Worm (Caenorhabditis elegans): Measurements from ENCODE around the gene kin-9.

The kin-9 gene

DNA sequence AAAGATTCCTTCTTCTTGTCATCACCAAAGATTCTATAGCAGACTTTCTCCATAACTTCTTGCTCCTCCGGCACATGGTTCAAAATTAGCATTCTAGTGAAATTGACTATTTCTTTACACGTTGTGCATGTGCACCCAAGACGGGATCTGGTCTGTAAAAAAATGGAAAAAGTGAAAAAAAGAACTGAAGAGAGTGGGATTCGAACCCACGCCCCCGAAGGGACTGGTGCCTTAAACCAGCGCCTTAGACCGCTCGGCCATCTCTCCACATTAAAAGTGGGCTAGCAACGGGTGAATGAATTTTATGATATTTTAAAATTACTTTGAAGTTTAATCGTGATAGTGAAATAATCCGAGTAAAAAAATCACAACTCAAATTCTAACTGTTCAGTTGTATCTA is 14.7 kb upstream of the kin-9 start:
- no peak for TF ChIP-seq dao-5 (tag; optimal IDR thresholded peaks at IDR 0.05)
- no peak for TF ChIP-seq W03F9.2 (tag; optimal IDR thresholded peaks at IDR 0.05)

DNA sequence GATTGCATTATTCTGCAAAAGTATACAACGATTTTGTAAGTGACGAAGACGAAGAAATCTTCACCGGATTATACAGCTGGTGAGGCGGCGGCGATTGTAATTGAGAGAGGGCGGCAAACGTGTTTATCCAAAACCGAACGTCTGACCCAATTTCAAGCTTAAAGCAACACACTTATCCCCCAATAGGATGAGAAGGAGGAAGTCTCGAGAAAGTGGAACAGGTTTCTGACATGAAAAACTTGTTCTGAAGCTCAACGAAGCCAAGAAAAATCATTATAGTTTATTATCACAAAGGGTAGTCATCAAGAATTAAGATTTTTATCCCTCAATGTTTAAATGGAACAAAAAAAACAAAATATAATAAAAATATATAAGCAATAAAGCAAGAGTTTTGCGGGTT is 14.1 kb upstream of the kin-9 start, which contains the start of gene spp-13:
Gene spp-13, minus strand, starts transcription at position 143 of the 400 bp plus-strand sequence.
- TF ChIP-seq him-1 (tag; optimal IDR thresholded peaks at IDR 0.05), result no peak
- no peak for TF ChIP-seq dao-5 (tag; optimal IDR thresholded peaks at IDR 0.05)
- TF ChIP-seq W03F9.2 (tag; optimal IDR thresholded peaks at IDR 0.05), result no peak

DNA sequence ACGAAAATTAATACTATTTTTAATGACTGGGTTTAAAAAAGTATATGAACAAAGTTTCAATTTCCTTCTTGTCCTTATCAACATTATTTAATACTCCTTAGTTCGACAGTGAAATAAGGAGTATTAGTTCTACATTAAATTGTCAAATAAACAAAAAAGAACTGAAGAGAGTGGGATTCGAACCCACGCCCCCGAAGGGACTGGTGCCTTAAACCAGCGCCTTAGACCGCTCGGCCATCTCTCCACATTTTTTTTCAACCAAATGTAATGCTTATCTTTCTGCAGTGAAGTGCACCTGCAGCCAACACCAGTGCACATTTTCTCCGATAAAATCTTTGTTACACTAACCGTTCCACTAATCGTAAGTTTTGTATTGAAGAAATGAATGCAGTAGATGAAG is 13.2 kb upstream of the kin-9 start:
- TF ChIP-seq W03F9.2 (tag; optimal IDR thresholded peaks at IDR 0.05), result no peak
- no peak for TF ChIP-seq him-1 (tag; optimal IDR thresholded peaks at IDR 0.05)
- TF ChIP-seq dao-5 (tag; optimal IDR thresholded peaks at IDR 0.05), result no peak

DNA sequence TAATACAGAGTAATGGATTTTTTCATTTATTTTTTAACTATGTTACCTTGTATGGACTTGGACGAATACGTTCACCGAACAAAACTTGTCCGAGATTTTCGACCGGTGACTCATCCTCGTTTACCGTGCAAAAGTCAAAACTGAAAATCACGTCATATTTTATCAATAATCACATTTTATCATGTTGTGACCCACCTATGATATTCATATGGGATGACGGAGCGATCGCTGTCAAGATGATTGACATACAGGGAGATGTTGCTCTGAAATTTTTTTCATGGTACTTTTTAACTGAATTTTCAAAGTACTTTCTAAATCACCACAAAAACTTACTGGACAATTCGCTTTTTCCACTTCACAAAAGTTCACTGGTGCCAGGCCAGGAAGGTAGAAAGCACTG is 10.9 kb upstream of the kin-9 start:
- TF ChIP-seq W03F9.2 (tag; optimal IDR thresholded peaks at IDR 0.05) (no peak), him-1 (tag; optimal IDR thresholded peaks at IDR 0.05) (no peak), dao-5 (tag; optimal IDR thresholded peaks at IDR 0.05) (no peak)

DNA sequence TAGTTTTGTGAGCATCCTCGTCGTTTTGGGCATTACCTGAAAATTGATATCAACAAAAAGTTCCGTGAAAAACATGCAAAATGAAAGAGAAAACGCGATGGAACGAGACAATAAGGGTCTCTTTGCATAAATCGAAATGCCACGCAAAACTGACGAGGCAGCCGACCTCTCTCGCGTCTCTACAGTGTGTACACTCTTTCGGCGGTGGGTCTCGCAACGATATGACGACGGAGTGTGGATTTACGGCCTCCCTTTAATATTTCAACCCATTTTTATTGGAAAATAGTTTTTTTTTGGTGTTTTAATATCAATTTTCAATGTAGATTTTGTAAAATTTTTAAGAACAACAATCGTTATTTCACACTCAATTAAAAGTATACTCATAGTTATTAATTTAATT is 10.4 kb upstream of the kin-9 start, which contains the start of gene tag-123:
Gene tag-123, minus strand, starts transcription at position 36 of the 400 bp plus-strand sequence.
- no peak for TF ChIP-seq dao-5 (tag; optimal IDR thresholded peaks at IDR 0.05)
- no peak for TF ChIP-seq W03F9.2 (tag; optimal IDR thresholded peaks at IDR 0.05)
- no peak for TF ChIP-seq him-1 (tag; optimal IDR thresholded peaks at IDR 0.05)

DNA sequence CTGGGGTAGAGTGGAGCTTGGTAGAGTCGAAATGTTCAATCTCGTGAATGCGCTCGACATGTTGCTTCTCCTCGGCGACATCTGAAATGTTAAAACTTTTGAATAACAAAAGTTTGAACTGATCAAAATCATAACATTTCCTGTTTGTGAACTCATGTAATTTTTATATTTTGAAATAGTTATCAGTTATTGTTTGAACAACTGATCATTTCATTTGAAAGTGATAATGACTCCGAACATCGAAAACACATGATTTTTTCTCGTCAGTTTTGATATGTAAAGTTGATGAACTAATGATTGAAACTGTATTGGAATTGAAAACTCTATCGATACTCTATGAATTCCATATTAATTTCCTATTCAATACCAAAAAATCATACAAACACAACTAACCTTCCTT is 9.3 kb upstream of the kin-9 start:
- TF ChIP-seq him-1 (tag; optimal IDR thresholded peaks at IDR 0.05) (no peak), dao-5 (tag; optimal IDR thresholded peaks at IDR 0.05) (no peak)

DNA sequence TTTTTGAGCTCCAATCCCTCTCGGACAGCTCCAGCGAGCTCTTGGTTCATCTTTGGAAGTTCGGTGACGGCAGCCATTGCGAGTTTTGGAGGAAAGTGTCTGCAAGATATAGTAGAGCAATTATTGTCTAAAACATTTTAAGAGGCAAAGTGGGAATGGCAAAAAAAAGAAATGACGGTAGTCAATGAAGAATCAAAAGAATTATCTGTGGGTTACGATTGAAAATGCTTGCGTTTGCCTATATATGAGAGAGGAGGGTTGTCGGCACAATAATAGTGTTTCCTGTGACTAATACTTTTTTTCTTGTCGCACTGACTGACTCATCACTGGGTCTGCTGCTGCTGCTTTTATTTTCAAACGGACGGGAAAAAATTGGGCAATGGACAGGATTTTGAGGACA is 8.8 kb upstream of the kin-9 start, which contains the start of gene tth-1:
Gene tth-1, minus strand, starts transcription at position 101 of the 400 bp plus-strand sequence.
- TF ChIP-seq W03F9.2 (tag; optimal IDR thresholded peaks at IDR 0.05), result no peak
- no peak for TF ChIP-seq him-1 (tag; optimal IDR thresholded peaks at IDR 0.05)
- TF ChIP-seq dao-5 (tag; optimal IDR thresholded peaks at IDR 0.05), result no peak

DNA sequence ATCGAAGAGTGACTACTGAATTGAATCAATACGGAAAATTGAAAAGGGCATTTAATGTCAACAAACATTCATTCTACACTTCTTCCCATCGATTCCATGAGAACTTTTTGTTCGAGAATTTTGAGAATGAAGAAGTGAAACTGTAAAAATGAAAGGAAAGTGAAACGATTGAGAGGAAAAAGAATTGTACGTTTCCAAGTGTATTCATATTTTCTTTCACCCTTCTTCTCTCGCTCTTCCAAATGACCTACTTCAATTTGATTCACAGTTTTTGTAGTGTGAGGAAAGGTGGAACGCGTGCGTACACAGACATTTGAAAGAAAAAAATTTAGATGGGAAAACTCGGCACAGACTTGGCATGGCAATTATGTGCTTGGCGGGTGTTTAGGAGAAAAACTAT is 8.2 kb upstream of the kin-9 start:
- TF ChIP-seq him-1 (tag; optimal IDR thresholded peaks at IDR 0.05), result no peak
- no peak for TF ChIP-seq W03F9.2 (tag; optimal IDR thresholded peaks at IDR 0.05)
- no peak for TF ChIP-seq dao-5 (tag; optimal IDR thresholded peaks at IDR 0.05)

DNA sequence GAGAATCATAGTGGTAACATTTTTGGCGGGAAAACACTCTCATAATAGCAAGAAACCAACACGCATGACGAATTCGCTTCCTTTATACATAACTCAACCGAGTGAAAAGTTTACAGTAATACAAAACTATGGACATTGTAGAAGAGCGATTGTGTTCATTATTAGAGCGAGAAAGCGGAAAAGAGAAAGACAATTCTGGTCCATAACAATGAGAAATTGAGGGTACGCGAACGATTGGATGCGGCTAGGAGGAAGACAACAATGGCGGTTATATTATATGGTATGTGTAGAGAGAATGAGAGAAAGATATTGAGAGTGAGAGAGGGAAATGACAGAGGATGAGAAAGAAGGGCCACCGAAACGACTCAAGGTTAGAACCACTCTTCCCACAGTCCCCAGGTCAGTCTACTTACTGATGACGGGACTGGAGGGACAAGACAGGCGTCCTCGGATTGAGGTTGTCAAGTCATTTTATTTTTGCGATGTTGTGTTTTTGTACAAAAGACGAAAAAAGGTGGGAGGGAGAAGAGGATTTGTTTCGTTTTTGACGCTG is 6.2 kb upstream of the kin-9 start:
- TF ChIP-seq W03F9.2 (tag; optimal IDR thresholded peaks at IDR 0.05), result no peak
- no peak for TF ChIP-seq dao-5 (tag; optimal IDR thresholded peaks at IDR 0.05)
- no peak for TF ChIP-seq him-1 (tag; optimal IDR thresholded peaks at IDR 0.05)

DNA sequence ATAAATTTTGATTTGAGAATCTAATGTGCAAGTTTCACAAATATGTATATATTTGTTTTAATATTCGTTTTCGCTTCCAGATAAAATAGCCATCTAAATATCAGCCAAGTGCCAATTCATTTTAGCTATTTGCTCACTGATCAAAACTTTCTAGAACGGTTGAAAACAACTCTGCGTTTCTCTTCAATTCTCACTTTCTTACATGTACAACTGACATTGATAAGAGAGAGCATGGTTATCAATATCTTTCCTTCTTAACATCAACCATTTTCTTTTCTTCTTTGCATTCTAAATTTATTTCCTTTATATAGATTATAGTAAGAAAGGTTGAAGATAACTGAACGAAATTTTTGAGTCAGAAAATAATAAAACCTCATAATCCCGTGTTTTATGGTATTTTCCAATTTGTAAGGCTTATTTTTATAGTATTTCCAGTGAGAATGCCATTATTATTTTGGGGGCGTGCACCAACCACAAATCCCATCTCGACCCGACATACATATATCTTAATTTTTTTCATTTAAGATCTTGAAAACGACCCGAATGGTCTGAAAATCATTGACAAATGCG is 4.1 kb upstream of the kin-9 start, which contains the start of gene F08F1.3:
Gene F08F1.3, plus strand, starts transcription at position 520 of the 570 bp plus-strand sequence.
- TF ChIP-seq W03F9.2 (tag; optimal IDR thresholded peaks at IDR 0.05), result no peak
- no peak for TF ChIP-seq dao-5 (tag; optimal IDR thresholded peaks at IDR 0.05)
- no peak for TF ChIP-seq him-1 (tag; optimal IDR thresholded peaks at IDR 0.05)

DNA sequence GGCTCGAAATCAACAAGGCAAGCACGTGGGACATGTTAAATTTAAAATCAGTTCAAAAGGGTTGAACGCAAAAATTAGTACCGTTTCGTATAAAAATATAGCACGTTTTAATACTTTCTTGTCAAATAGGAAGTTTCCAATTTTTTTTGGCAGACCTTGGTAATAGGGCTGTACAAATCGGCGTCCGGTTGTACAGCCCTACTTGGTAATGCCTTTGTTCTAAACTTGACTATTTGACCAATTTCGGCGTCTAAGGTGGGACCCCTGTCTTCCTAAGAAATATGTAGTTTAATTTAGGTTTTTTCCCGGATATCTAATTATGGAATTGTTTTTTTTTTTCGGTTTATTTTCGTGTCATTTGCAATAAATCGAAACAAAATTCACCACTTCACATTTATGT is 3.0 kb upstream of the kin-9 start:
- no peak for TF ChIP-seq him-1 (tag; optimal IDR thresholded peaks at IDR 0.05)
- no peak for TF ChIP-seq W03F9.2 (tag; optimal IDR thresholded peaks at IDR 0.05)
- TF ChIP-seq dao-5 (tag; optimal IDR thresholded peaks at IDR 0.05), result no peak

DNA sequence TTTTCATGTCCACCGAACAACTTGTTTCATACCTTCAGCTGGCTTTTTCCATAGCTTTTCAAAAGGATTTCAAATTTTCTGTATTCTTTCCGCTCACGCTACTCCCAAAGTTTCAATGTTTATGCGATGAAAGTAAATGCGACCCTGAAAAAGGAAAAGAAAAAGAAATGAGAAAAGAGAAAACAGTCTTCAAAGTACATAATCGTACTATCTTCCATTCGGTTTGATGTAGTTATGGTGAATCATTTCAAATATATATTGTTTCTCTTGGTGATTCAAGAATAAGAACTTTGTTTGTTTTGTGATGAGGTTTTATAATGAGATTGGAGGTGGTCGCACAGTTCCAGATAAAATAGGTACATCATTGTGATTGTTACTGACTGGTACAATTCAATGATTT is 6.3 kb downstream of the kin-9 start:
- TF ChIP-seq W03F9.2 (tag; optimal IDR thresholded peaks at IDR 0.05), result no peak
- no peak for TF ChIP-seq dao-5 (tag; optimal IDR thresholded peaks at IDR 0.05)
- TF ChIP-seq him-1 (tag; optimal IDR thresholded peaks at IDR 0.05), result no peak

DNA sequence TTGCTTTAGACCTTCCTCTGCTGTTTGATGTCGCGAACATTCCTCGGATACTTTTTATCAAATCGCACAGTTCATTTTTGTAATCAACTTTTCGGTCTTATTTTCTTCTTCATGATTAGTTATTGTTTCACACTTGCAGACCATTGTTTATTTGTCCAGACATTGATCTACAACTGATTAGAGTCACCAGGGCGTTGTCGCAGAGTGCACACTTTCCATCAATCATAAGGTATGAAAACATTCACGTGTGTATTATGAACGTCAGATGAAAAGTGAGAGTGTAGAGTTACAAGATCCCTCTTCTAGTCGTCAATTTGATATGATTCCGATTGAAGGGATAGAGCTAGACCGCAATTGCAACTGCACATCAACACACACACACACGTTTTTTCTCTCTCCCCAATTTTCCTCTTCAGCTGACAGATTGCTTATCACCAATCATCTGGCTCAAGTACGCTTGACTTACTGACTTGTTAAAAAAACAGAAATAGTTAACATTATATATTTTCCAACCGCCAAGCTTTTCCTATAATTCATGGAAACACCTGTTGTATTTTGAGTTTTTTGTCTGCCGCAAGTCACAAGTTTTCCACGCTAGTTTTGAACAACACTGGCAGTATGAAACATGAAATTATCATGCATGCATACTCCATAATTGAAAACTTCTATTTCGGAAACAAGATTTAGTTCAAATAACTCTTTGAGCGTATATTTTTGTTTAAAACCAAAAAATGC is 7.7 kb downstream of the kin-9 start:
- no peak for TF ChIP-seq W03F9.2 (tag; optimal IDR thresholded peaks at IDR 0.05)
- TF ChIP-seq dao-5 (tag; optimal IDR thresholded peaks at IDR 0.05), result no peak

DNA sequence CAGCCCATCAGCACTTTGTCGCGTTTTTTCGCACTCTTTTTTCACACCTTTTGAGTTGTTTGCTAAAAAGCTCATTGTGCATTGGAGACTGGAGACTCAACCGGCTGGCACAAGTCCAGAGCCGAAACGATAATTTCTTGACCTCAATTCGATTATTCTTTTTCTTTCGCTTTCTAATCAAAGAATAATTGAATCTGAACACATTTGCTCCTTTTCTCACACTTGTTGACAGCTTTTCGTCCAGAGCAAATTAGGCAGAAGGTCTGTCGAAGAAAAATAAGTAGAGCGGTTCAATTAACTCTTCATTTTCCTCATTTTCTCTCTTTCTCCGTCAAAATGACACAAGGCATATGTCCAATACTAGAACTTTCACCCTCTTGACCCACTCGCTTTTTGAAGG is 12.5 kb downstream of the kin-9 start:
- TF ChIP-seq him-1 (tag; optimal IDR thresholded peaks at IDR 0.05) (no peak), W03F9.2 (tag; optimal IDR thresholded peaks at IDR 0.05) (no peak), dao-5 (tag; optimal IDR thresholded peaks at IDR 0.05) (no peak)
